Worm (Caenorhabditis elegans) whole organism, L1 larva: ENCODE data around the gene kup-1.
A peak's percentile ranks its signal among the peaks of the same experiment; 100 is the strongest.

Experiments used
- C16A3.4 ChIP-seq: fragments of 150-350 bp; optimal IDR thresholded peaks from 2 replicates; lab custom pipeline; 2014; ENCODE audit warnings: missing biosample characterization, missing genetic modification characterization
- F16B12.6 ChIP-seq: fragments of 150-350 bp; optimal IDR thresholded peaks from 2 replicates; lab custom pipeline; 2014; ENCODE audit warnings: missing biosample characterization, missing genetic modification characterization
- aha-1 ChIP-seq: fragments of 150-350 bp; optimal IDR thresholded peaks from 2 replicates; lab custom pipeline; 2014; ENCODE audit warnings: missing biosample characterization, missing genetic modification characterization
- ama-1 ChIP-seq: fragments of 150-350 bp; optimal IDR thresholded peaks from 2 replicates; lab custom pipeline; 2014
- blmp-1 ChIP-seq: fragments of 150-350 bp; optimal IDR thresholded peaks from 2 replicates; lab custom pipeline; 2014; ENCODE audit warnings: missing biosample characterization, missing genetic modification characterization
- ceh-63 ChIP-seq: fragments of 200-800 bp; sonication (Bioruptor generic); optimal IDR thresholded peaks from 2 replicates; lab custom pipeline; 2018; ENCODE audit warnings: mild to moderate bottlenecking, missing genetic modification characterization, missing compliant biosample characterization
- ceh-82 ChIP-seq, 3 experiments: fragments of 150-350 bp in 1 of 3; sonication (generic microtip) in 2 of 3; optimal IDR thresholded peaks; 2 replicates each; lab custom pipeline; 2014 to 2017; ENCODE audit warnings: missing biosample characterization in 3 of 3, missing genetic modification characterization in 3 of 3
- ceh-90 ChIP-seq: sonication (generic microtip); optimal IDR thresholded peaks from 2 replicates; lab custom pipeline; 2016; ENCODE audit warnings: missing genetic modification characterization, missing compliant biosample characterization
- ces-1 ChIP-seq: fragments of 150-350 bp; optimal IDR thresholded peaks from 2 replicates; lab custom pipeline; 2014; ENCODE audit warnings: missing biosample characterization, missing genetic modification reagents, missing genetic modification characterization
- dpl-1 ChIP-seq, 3 experiments: fragments of 150-350 bp in 2 of 3; sonication (generic microtip) in 1 of 3; optimal IDR thresholded peaks; 2 replicates each; lab custom pipeline; 2014 to 2017; ENCODE audit warnings: missing biosample characterization in 3 of 3, missing genetic modification characterization in 3 of 3, missing genetic modification reagents in 3 of 3
- dsc-1 ChIP-seq: sonication (generic microtip); optimal IDR thresholded peaks from 2 replicates; lab custom pipeline; 2016; ENCODE audit warnings: mild to moderate bottlenecking, missing genetic modification characterization, missing compliant biosample characterization
- efl-1 ChIP-seq, 4 experiments: fragments of 150-350 bp; optimal IDR thresholded peaks in 3 of 4; peaks in 1 of 4; 1 replicate in 1 of 4; 2 replicates in 3 of 4; lab custom pipeline; 2014; ENCODE audit warnings: missing biosample characterization in 2 of 4, missing genetic modification characterization in 2 of 4, missing genetic modification reagents in 2 of 4
- egl-13 ChIP-seq: sonication (generic microtip); optimal IDR thresholded peaks from 2 replicates; lab custom pipeline; 2016; ENCODE audit warnings: missing genotype, missing genetic modification reagents, missing genetic modification characterization, missing compliant biosample characterization
- egl-27 ChIP-seq, 2 experiments: fragments of 150-350 bp in 1 of 2; sonication (generic microtip); optimal IDR thresholded peaks; 3 replicates each; lab custom pipeline; 2017 to 2018; ENCODE audit warnings: missing biosample characterization in 2 of 2, missing genetic modification characterization in 2 of 2, missing genetic modification reagents in 2 of 2
- elt-2 ChIP-seq: sonication (generic microtip); optimal IDR thresholded peaks from 2 replicates; lab custom pipeline; 2016; ENCODE audit warnings: missing genetic modification characterization, mild to moderate bottlenecking, inconsistent platforms, missing compliant biosample characterization, missing genetic modification reagents
- fkh-4 ChIP-seq: sonication (generic microtip); optimal IDR thresholded peaks from 2 replicates; lab custom pipeline; 2016; ENCODE audit warnings: missing compliant biosample characterization, missing genetic modification characterization, borderline replicate concordance
- fkh-8 ChIP-seq: sonication (generic microtip); optimal IDR thresholded peaks from 2 replicates; lab custom pipeline; 2016; ENCODE audit warnings: mild to moderate bottlenecking, missing genetic modification characterization, missing compliant biosample characterization
- fos-1 ChIP-seq: fragments of 150-350 bp; optimal IDR thresholded peaks from 2 replicates; lab custom pipeline; 2014; ENCODE audit warnings: missing biosample characterization, missing genetic modification characterization
- hpl-2 ChIP-seq: fragments of 150-350 bp; optimal IDR thresholded peaks from 2 replicates; lab custom pipeline; 2014; ENCODE audit warnings: missing biosample characterization, missing genetic modification reagents, missing genetic modification characterization
- lin-14 ChIP-seq: fragments of 200-800 bp; sonication (Bioruptor generic); optimal IDR thresholded peaks from 2 replicates; lab custom pipeline; 2018; ENCODE audit warnings: mild to moderate bottlenecking, missing genetic modification characterization, moderate library complexity, missing compliant biosample characterization
- lin-35 ChIP-seq, 2 experiments: fragments of 150-350 bp; optimal IDR thresholded peaks; 2 replicates each; lab custom pipeline; 2014; ENCODE audit warnings: missing biosample characterization in 2 of 2, missing genetic modification characterization in 2 of 2, missing genetic modification reagents in 2 of 2
- lin-39 ChIP-seq: fragments of 150-350 bp; optimal IDR thresholded peaks from 2 replicates; lab custom pipeline; 2014; ENCODE audit warnings: missing biosample characterization, missing genetic modification reagents, missing genetic modification characterization
- lir-3 ChIP-seq: sonication (generic microtip); optimal IDR thresholded peaks from 2 replicates; lab custom pipeline; 2016; ENCODE audit warnings: mild to moderate bottlenecking, missing genetic modification characterization, moderate library complexity, missing compliant biosample characterization; ENCODE audit not compliant: poor library complexity
- mab-9 ChIP-seq: fragments of 200-800 bp; sonication (Bioruptor generic); IDR thresholded peaks from 2 replicates; pipeline ENCODE4 v1.3.6; 2022; ENCODE audit warnings: missing genetic modification reagents, missing genetic modification characterization, missing compliant biosample characterization
- nhr-12 ChIP-seq: sonication (generic microtip); optimal IDR thresholded peaks from 2 replicates; lab custom pipeline; 2017; ENCODE audit warnings: missing biosample characterization, missing genetic modification characterization
- nhr-20 ChIP-seq: sonication (generic microtip); optimal IDR thresholded peaks from 2 replicates; lab custom pipeline; 2016; ENCODE audit warnings: mild to moderate bottlenecking, missing genetic modification characterization, missing compliant biosample characterization
- nhr-237 ChIP-seq: fragments of 150-350 bp; optimal IDR thresholded peaks from 2 replicates; lab custom pipeline; 2014; ENCODE audit warnings: missing biosample characterization, missing genetic modification characterization
- nhr-47 ChIP-seq: sonication (generic microtip); optimal IDR thresholded peaks from 2 replicates; lab custom pipeline; 2016; ENCODE audit warnings: mild to moderate bottlenecking, missing genetic modification characterization, moderate library complexity, missing compliant biosample characterization
- nhr-71 ChIP-seq: sonication (generic microtip); optimal IDR thresholded peaks from 2 replicates; lab custom pipeline; 2016; ENCODE audit warnings: mild to moderate bottlenecking, missing genetic modification characterization, moderate library complexity, missing compliant biosample characterization
- nhr-76 ChIP-seq: sonication (generic microtip); optimal IDR thresholded peaks from 2 replicates; lab custom pipeline; 2017; ENCODE audit warnings: missing biosample characterization, missing genetic modification characterization
- nhr-77 ChIP-seq: fragments of 150-350 bp; optimal IDR thresholded peaks from 2 replicates; lab custom pipeline; 2014; ENCODE audit warnings: missing biosample characterization, missing genetic modification characterization
- nhr-84 ChIP-seq: sonication (generic microtip); optimal IDR thresholded peaks from 2 replicates; lab custom pipeline; 2017; ENCODE audit warnings: missing biosample characterization, missing genetic modification characterization
- nhr-85 ChIP-seq: sonication (generic microtip); peaks from one replicate; lab custom pipeline; 2016; ENCODE audit warnings: missing genetic modification characterization, inconsistent platforms, missing compliant biosample characterization
- pax-3 ChIP-seq: fragments of 200-800 bp; sonication (Bioruptor generic); optimal IDR thresholded peaks from 2 replicates; lab custom pipeline; 2018; ENCODE audit warnings: mild to moderate bottlenecking, missing genetic modification characterization, moderate library complexity, missing compliant biosample characterization
- rnt-1 ChIP-seq: sonication (generic microtip); optimal IDR thresholded peaks from 2 replicates; lab custom pipeline; 2016; ENCODE audit warnings: mild to moderate bottlenecking, missing genetic modification characterization, moderate library complexity, missing compliant biosample characterization
- snpc-4 ChIP-seq: fragments of 150-350 bp; optimal IDR thresholded peaks from 2 replicates; lab custom pipeline; 2014; ENCODE audit warnings: missing biosample characterization, missing genetic modification characterization
- snu-23 ChIP-seq: sonication (generic microtip); optimal IDR thresholded peaks from 2 replicates; lab custom pipeline; 2016; ENCODE audit warnings: missing genetic modification characterization, missing compliant biosample characterization
- sptf-1 ChIP-seq: fragments of 150-350 bp; optimal IDR thresholded peaks from 2 replicates; lab custom pipeline; 2014; ENCODE audit warnings: missing biosample characterization, missing genetic modification characterization
- swsn-7 ChIP-seq: sonication (generic microtip); optimal IDR thresholded peaks from 2 replicates; lab custom pipeline; 2016; ENCODE audit warnings: missing genetic modification characterization, missing compliant biosample characterization
- tlp-1 ChIP-seq: fragments of 150-350 bp; optimal IDR thresholded peaks from 2 replicates; lab custom pipeline; 2014; ENCODE audit warnings: missing biosample characterization, missing genetic modification characterization
- unc-130 ChIP-seq: fragments of 150-350 bp; optimal IDR thresholded peaks from 2 replicates; lab custom pipeline; 2017; ENCODE audit warnings: missing biosample characterization, missing genetic modification characterization, inconsistent platforms
- xbp-1 ChIP-seq: sonication (generic microtip); optimal IDR thresholded peaks from 2 replicates; lab custom pipeline; 2016; ENCODE audit warnings: missing genetic modification characterization, missing compliant biosample characterization
- zag-1 ChIP-seq: fragments of 150-350 bp; optimal IDR thresholded peaks from 2 replicates; lab custom pipeline; 2014; ENCODE audit warnings: missing biosample characterization, missing genetic modification characterization
- zip-4 ChIP-seq: fragments of 200-800 bp; sonication (Bioruptor generic); optimal IDR thresholded peaks from 2 replicates; lab custom pipeline; 2018; ENCODE audit warnings: mild to moderate bottlenecking, missing genetic modification characterization, moderate library complexity, missing compliant biosample characterization
- ztf-11 ChIP-seq, 2 experiments: sonication (generic microtip); optimal IDR thresholded peaks; 2 replicates each; lab custom pipeline; 2016 to 2017; ENCODE audit warnings: missing genetic modification characterization in 2 of 2, missing biosample characterization in 1 of 2, missing compliant biosample characterization in 1 of 2

kup-1 gene

DNA sequence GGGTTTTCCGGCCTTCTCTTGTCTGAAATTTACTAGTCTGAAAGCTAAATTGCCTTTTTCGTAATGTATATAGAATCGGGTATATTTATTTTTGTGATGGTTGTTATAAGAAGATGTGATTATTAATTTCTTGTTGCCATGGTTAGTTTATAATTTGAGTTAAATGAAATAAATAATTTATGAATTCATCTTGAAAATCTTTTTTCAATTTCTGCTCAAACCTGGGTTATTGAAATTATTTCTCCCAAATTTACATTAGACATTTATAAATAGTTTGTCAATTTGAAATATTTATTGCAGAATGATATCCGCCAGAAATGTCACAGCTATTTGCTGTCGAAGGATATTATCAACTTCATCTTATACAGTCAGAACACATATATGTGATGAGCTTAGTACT, 7.8 kb upstream of the kup-1 start, which contains the start of gene dars-2:
Gene dars-2, plus strand, starts transcription at position 301 of the 400 bp plus-strand sequence.
- TF ChIP-seq egl-13 (no peak), elt-2 (tag; lab: Kevin White, UChicago) (no peak), ama-1 (lab: Kevin White, UChicago) (no peak), lir-3 (tag; lab: Kevin White, UChicago) (no peak), fos-1 (no peak), lin-39 (tag; lab: Kevin White, UChicago) (no peak)

DNA sequence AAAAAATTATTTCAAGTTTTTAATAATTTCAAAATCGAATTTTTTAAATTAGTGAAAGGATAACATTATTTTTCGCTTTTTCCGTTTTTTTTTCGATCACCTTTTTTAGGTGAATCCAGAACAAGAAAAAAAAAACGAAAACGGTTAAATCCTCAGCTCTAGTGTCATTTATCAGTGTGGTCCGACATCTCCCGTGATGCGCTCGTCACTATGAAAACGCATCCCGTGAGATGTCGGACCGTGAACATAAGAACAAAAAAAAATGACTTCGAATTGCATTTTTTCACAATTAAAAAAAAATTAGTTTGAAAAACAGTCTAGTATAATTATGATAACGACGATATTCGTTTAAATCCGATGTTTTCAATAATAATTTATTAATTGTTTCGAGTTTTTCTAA, 7.1 kb upstream of the kup-1 start:
- peak; percentile 56 for TF ChIP-seq snpc-4 (tag; lab: Kevin White, UChicago)
- no peak for TF ChIP-seq hpl-2 (GFP tag; lab: Kevin White, UChicago)
- TF ChIP-seq nhr-12 (tag; lab: Kevin White, UChicago): no peak
- no peak for TF ChIP-seq blmp-1 (tag; lab: Kevin White, UChicago)

DNA sequence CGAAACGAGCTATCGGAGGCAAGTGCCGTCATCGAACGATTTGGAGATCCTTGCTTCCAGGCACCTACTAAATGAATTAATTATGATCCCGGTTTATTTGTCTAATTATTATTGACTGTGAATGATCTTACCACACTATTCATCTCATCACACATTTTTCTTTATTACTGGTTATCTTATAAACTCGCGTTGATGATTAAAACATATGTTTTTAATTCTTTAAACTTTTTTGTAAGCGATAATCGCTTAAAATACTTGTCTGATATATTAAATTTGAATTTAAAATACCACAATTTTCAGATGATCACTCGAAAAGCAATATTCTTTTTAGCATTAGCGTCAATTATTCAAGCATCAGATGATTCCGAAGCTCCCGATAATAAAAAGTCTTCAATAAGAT, 4.5 kb upstream of the kup-1 start, which contains the start of gene F10C2.5:
Gene F10C2.5, plus strand, starts transcription at position 301 of the 400 bp plus-strand sequence.
- TF ChIP-seq C16A3.4 (tag; lab: Kevin White, UChicago): no peak
- no peak for TF ChIP-seq aha-1 (tag; lab: Kevin White, UChicago)

DNA sequence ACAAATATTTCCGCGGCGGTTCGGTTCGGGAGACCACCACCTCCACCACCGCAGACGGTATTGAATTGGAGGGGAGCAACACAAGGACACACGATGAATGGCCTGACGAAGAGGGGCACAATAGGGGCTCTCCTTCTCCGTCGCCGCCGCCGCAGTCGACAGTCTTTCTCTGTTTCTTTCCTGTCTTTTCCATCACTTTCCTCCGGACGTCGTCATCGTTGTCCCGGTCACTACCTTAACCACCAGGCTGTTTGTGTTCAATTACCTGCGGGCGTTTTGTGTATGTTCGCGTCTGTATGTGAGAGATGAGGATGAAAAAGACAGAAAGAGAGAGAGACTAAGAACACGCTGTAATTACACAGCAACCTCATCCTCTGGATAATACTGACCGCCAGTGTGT, 918 bp downstream of the kup-1 start:
- TF ChIP-seq nhr-20 (tag; lab: Kevin White, UChicago) (no peak), lin-14 (GFP tag; lab: Kevin White, UChicago) (peak; percentile 29), blmp-1 (tag; lab: Kevin White, UChicago) (peak; percentile 28), swsn-7 (no peak), nhr-85 (tag; lab: Kevin White, UChicago) (peak; percentile 34)
- TF ChIP-seq, all 84 proteins: peak for 3

DNA sequence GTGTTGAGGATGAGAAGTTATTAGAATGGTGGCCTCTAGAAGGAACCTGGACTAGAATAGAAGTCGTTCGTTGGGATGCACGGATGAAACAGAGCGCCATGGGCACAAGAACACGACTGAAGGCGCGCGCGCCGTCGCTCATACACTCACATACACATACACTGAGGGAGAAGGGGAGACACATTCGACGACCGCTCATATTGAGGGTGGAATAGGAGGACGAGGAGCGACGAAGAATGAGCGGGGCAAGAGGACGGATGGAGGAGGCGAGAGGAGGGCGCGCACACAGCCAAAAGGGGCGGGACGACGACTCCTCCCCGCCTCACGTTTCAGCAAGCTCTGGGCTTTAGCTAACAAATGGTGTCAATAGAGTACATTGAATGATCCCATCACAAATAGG, 1.9 kb downstream of the kup-1 start:
- peak in 1 of 2 experiments; percentile 54 for TF ChIP-seq lin-35 (GFP tag; optimal IDR thresholded peaks at IDR 0.05; lab: Kevin White, UChicago)
- no peak for TF ChIP-seq F16B12.6 (tag; lab: Kevin White, UChicago)
- no peak for TF ChIP-seq nhr-77 (tag; lab: Kevin White, UChicago)
- peak in 1 of 3 experiments; percentile 34 for TF ChIP-seq dpl-1 (GFP tag; optimal IDR thresholded peaks at IDR 0.05; lab: Kevin White, UChicago)
- no peak for TF ChIP-seq efl-1 (optimal IDR thresholded peaks at IDR 0.05; lab: Kevin White, UChicago)
- TF ChIP-seq efl-1 (GFP tag; optimal IDR thresholded peaks at IDR 0.05 in 1 of 2; lab: Kevin White, UChicago): peak; percentile 18 to 58
- TF ChIP-seq zag-1 (tag; lab: Kevin White, UChicago): no peak
- no peak for TF ChIP-seq ces-1 (GFP tag; lab: Kevin White, UChicago)
- peak; percentile 22 for TF ChIP-seq xbp-1 (tag; lab: Kevin White, UChicago)
- peak in 2 of 3 experiments; percentile 8 to 58 for TF ChIP-seq ceh-82 (tag; optimal IDR thresholded peaks at IDR 0.05; lab: Kevin White, UChicago)
- TF ChIP-seq mab-9 (GFP tag; lab: Robert Waterston, UW): no peak
- peak; percentile 51 for TF ChIP-seq lin-14 (GFP tag; lab: Kevin White, UChicago)
- TF ChIP-seq swsn-7: peak; percentile 26
- TF ChIP-seq ztf-11 (tag; optimal IDR thresholded peaks at IDR 0.05; lab: Kevin White, UChicago): no peak
- TF ChIP-seq nhr-47 (tag; lab: Kevin White, UChicago): peak; percentile 46
- no peak for TF ChIP-seq nhr-84 (tag; lab: Kevin White, UChicago)
- TF ChIP-seq fkh-8 (tag; lab: Kevin White, UChicago): peak; percentile 12
- peak; percentile 29 for TF ChIP-seq snu-23
- TF ChIP-seq sptf-1 (tag; lab: Kevin White, UChicago): no peak
- no peak for TF ChIP-seq C16A3.4 (tag; lab: Kevin White, UChicago)
- no peak for TF ChIP-seq nhr-237 (tag; lab: Kevin White, UChicago)
- TF ChIP-seq fkh-4 (tag; lab: Kevin White, UChicago): no peak
- peak; percentile 5 for TF ChIP-seq ama-1 (lab: Kevin White, UChicago)
- no peak for TF ChIP-seq zip-4 (GFP tag; lab: Kevin White, UChicago)
- TF ChIP-seq unc-130 (tag; lab: Kevin White, UChicago): no peak
- TF ChIP-seq nhr-76: no peak
- no peak for TF ChIP-seq ceh-63 (GFP tag; lab: Kevin White, UChicago)
- no peak for TF ChIP-seq nhr-71 (tag; lab: Kevin White, UChicago)
- TF ChIP-seq pax-3 (tag; lab: Kevin White, UChicago): peak; percentile 31
- TF ChIP-seq tlp-1 (tag; lab: Kevin White, UChicago): no peak
- TF ChIP-seq egl-27 (tag; optimal IDR thresholded peaks at IDR 0.05; lab: Kevin White, UChicago): no peak
- TF ChIP-seq rnt-1: no peak
- TF ChIP-seq ceh-90 (tag; lab: Kevin White, UChicago): no peak
- peak; percentile 28 for TF ChIP-seq dsc-1 (tag; lab: Kevin White, UChicago)
